Fruit fly (Drosophila melanogaster): ENCODE data around the gene dan.
A peak's percentile ranks its signal among the peaks of the same experiment; 100 is the strongest.

Gene dan

dm6 chr3R:25193726-25194204, 9.6 kb downstream of the dan start, which contains the start of gene lobo (continued):
- TF ChIP-seq TFAM (GFP tag; optimal IDR thresholded peaks at IDR 0.05) (no peak), twi (tag; optimal IDR thresholded peaks at IDR 0.05) (peak; percentile 57), H15 (GFP tag; IDR thresholded peaks at IDR 0.05) (peak; percentile 61; the same call in 2 of the 3 replicates), CG11723 (GFP tag; optimal IDR thresholded peaks at IDR 0.05) (no peak), esg (GFP tag; conservative IDR thresholded peaks at IDR 0.05) (no peak), B-H2 (GFP tag; optimal IDR thresholded peaks at IDR 0.05) (peak; percentile 73), maf-S (GFP tag; optimal IDR thresholded peaks at IDR 0.05) (peak; percentile 61), Ets97D (GFP tag; optimal IDR thresholded peaks at IDR 0.05) (peak; percentile 98), CG2889 (GFP tag; IDR thresholded peaks at IDR 0.05) (no peak), danr (GFP tag; IDR thresholded peaks at IDR 0.05) (no peak), GATAe (GFP tag; conservative IDR thresholded peaks at IDR 0.05) (no peak), CG11696 (GFP tag; IDR thresholded peaks at IDR 0.05) (peak; percentile 17; the same call in 1 of the 2 replicates), CG3407 (GFP tag; optimal IDR thresholded peaks at IDR 0.05) (peak; percentile 52), scrt (GFP tag; optimal IDR thresholded peaks at IDR 0.05) (peak; percentile 0), stwl (tag; optimal IDR thresholded peaks at IDR 0.05) (peak; percentile 83), vnd (GFP tag; IDR thresholded peaks at IDR 0.05; ENCODE audit: partially characterized antibody) (no peak), CG8089 (GFP tag; optimal IDR thresholded peaks at IDR 0.05) (peak; percentile 69), CG9817 (tag; optimal IDR thresholded peaks at IDR 0.05) (peak; percentile 75), pum (GFP tag; optimal IDR thresholded peaks at IDR 0.05) (peak; percentile 22), Sry-δ (GFP tag; optimal IDR thresholded peaks at IDR 0.05) (peak; percentile 47), Mrtf (GFP tag; IDR thresholded peaks at IDR 0.05) (peak; percentile 25; the same call in 1 of the 3 replicates), hth (optimal IDR thresholded peaks at IDR 0.05) (no peak), wek (GFP tag; optimal IDR thresholded peaks at IDR 0.05) (peak; percentile 18), Six4 (GFP tag; optimal IDR thresholded peaks at IDR 0.05) (peak; percentile 15), oc (tag; optimal IDR thresholded peaks at IDR 0.05) (peak; percentile 14), CG10979 (tag; optimal IDR thresholded peaks at IDR 0.05) (peak; percentile 46), p53 (GFP tag; optimal IDR thresholded peaks at IDR 0.05) (peak; percentile 31), CG15479 (GFP tag; optimal IDR thresholded peaks at IDR 0.05) (no peak), NfI (GFP tag; optimal IDR thresholded peaks at IDR 0.05) (peak; percentile 85), CG7357 (GFP tag; IDR thresholded peaks at IDR 0.05) (no peak), CG16815 (GFP tag; optimal IDR thresholded peaks at IDR 0.05) (peak; percentile 31), fd3F (GFP tag; optimal IDR thresholded peaks at IDR 0.05) (peak; percentile 53), lilli (GFP tag; optimal IDR thresholded peaks at IDR 0.05) (peak; percentile 49), org-1 (GFP tag; optimal IDR thresholded peaks at IDR 0.05) (no peak), Lim3 (GFP tag; IDR thresholded peaks at IDR 0.05) (no peak), CG18599 (GFP tag; optimal IDR thresholded peaks at IDR 0.05) (no peak), CG18262 (tag; optimal IDR thresholded peaks at IDR 0.05) (no peak), CG10147 (GFP tag; optimal IDR thresholded peaks at IDR 0.05) (peak; percentile 49), prd (optimal IDR thresholded peaks at IDR 0.05) (no peak), prd (GFP tag; IDR thresholded peaks at IDR 0.05) (no peak), sna (GFP tag; IDR thresholded peaks at IDR 0.05; ENCODE audit: partially characterized antibody) (no peak), sens (GFP tag) (peak; percentile 93), trh (GFP tag; optimal IDR thresholded peaks at IDR 0.05) (peak; percentile 45), dimm (GFP tag; IDR thresholded peaks at IDR 0.05) (peak; percentile 53; the same call in 1 of the 2 replicates), zen (tag; optimal IDR thresholded peaks at IDR 0.05) (peak; percentile 83), caup (GFP tag; optimal IDR thresholded peaks at IDR 0.05; ENCODE audit: severe bottlenecking) (peak; percentile 66), CG17802 (tag; optimal IDR thresholded peaks at IDR 0.05) (peak; percentile 34), ase (GFP tag; IDR thresholded peaks at IDR 0.05) (peak; percentile 46; the same call in 1 of the 3 replicates), Camta (GFP tag; optimal IDR thresholded peaks at IDR 0.05) (peak; percentile 75), wor (GFP tag; IDR thresholded peaks at IDR 0.05) (0 out of 2 replicates have a peak, but pooled peaks have one; percentile 21), CG8359 (GFP tag; optimal IDR thresholded peaks at IDR 0.05; ENCODE audit: borderline replicate concordance) (no peak)

Data from whole organism, embryonic.